Fruit fly (Drosophila melanogaster): ENCODE data around the gene Ibf2.
A peak's percentile ranks its signal among the peaks of the same experiment; 100 is the strongest.

Gene Ibf2

DNA sequence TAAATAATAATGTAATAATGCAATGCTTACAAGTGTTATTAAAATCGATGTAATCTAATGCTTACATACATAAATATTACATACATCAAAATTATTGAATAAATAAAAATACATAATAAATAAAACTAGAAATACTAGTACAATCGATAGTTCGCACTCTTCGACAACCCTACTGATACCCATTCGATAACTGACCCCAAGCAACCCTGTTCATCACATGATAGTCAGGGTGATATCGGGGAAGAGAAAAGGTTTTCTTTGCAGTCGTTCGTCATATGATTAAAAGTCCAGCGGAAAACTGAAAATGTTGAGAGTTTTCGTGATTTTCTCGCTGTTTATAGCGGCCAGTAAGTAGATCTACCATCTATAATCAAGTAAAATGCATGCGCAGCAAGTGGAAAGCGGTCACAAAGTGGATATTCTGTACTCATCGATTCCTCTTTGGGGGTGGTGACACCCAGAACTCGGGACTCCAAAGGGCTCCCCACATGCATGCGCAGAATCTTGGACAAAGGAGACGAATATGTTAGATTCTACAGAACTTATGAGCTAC is 2.2 kb upstream of the Ibf2 start, which contains the start of gene ATP6AP2:
ATP6AP2 (plus strand) TSS at position 218 of the 553 bp plus-strand sequence.
- peak; percentile 76 for TF ChIP-seq Eip78C (GFP tag)
- no peak for TF ChIP-seq achi (GFP tag; optimal IDR thresholded peaks at IDR 0.05)
- TF ChIP-seq fkh (GFP tag; optimal IDR thresholded peaks at IDR 0.05), result no peak
- TF ChIP-seq esn (GFP tag; optimal IDR thresholded peaks at IDR 0.05), result peak; percentile 59
- peak; percentile 35 for TF ChIP-seq lz (GFP tag; optimal IDR thresholded peaks at IDR 0.05)
- TF ChIP-seq CG9139 (GFP tag; optimal IDR thresholded peaks at IDR 0.05), result no peak
- TF ChIP-seq cyc (GFP tag; optimal IDR thresholded peaks at IDR 0.05), result peak; percentile 35
- no peak for TF ChIP-seq Ets96B (tag; optimal IDR thresholded peaks at IDR 0.05)
- TF ChIP-seq Ets21C (GFP tag; optimal IDR thresholded peaks at IDR 0.05), result no peak
- peak; percentile 58 for TF ChIP-seq CG3032 (tag; optimal IDR thresholded peaks at IDR 0.05)
- TF ChIP-seq fd85E (GFP tag; optimal IDR thresholded peaks at IDR 0.05), result no peak
- TF ChIP-seq CG31627 (GFP tag; optimal IDR thresholded peaks at IDR 0.05), result peak; percentile 38

DNA sequence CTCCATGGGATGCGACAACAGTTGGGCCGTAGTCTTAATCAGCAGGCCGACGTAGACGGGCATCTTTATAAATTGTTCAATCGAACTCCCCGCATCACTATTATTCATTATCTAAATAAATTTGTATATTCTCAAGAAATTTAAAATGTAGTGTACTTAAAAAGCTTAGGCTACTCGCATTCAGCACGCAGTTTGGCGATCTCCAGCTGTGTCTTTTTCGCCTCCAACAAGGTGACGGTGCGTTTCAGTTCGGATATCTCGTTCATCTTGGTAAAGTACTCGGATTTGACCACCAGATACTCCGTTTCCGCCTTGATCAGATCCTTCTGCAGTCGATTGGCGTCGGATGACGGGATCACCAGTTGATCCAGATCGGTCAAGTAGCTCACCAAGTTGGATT is 685 bp downstream of the Ibf2 start, which contains the start of gene CG16736:
CG16736 (minus strand) TSS at position 101 of the 400 bp plus-strand sequence.
- TF ChIP-seq CG8319 (GFP tag; optimal IDR thresholded peaks at IDR 0.05) (no peak), dsx (GFP tag; optimal IDR thresholded peaks at IDR 0.05; ENCODE audit: poor library complexity, severe bottlenecking) (no peak)

DNA sequence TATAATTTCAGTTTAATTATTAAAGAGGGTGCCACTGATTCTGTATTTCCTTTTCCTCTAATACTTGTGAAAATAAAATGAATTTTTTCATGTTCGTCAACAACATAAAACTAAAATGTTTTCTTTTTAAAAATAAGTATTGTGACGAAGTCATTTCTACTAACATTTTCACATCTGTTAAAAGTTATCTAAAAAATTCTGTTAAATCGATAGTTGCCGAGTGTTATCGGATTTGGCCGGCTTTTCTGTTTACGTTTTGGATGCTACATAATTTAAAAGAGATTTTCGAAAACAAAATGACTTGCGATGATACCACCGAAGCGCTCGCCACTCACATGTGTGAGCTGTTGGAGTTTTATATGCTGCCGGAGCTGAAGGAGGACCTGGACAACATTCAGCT is 3.5 kb downstream of the Ibf2 start, which contains the start of gene CG16734:
CG16734 (plus strand) TSS at position 255 of the 400 bp plus-strand sequence.
- TF ChIP-seq Sox14 (GFP tag; optimal IDR thresholded peaks at IDR 0.05), result no peak
- TF ChIP-seq CG6276 (GFP tag; optimal IDR thresholded peaks at IDR 0.05), result no peak
- TF ChIP-seq OdsH (GFP tag; optimal IDR thresholded peaks at IDR 0.05), result no peak
- no peak for TF ChIP-seq ss (GFP tag; optimal IDR thresholded peaks at IDR 0.05)
- no peak for TF ChIP-seq svp (GFP tag)
- no peak for TF ChIP-seq CG6808 (GFP tag; optimal IDR thresholded peaks at IDR 0.05)
- TF ChIP-seq lz (GFP tag; optimal IDR thresholded peaks at IDR 0.05), result no peak
- no peak for TF ChIP-seq Hr4 (GFP tag; optimal IDR thresholded peaks at IDR 0.05)
- TF ChIP-seq CG8119 (GFP tag; IDR thresholded peaks at IDR 0.05), result no peak
- no peak for TF ChIP-seq CG32006 (GFP tag; optimal IDR thresholded peaks at IDR 0.05)
- no peak for TF ChIP-seq CG10631 (GFP tag; optimal IDR thresholded peaks at IDR 0.05)
- TF ChIP-seq CG10669 (GFP tag; optimal IDR thresholded peaks at IDR 0.05), result no peak
- TF ChIP-seq CG6854 (GFP tag; optimal IDR thresholded peaks at IDR 0.05), result no peak
- no peak for TF ChIP-seq Eip78C (GFP tag)
- TF ChIP-seq spab (GFP tag; optimal IDR thresholded peaks at IDR 0.05), result no peak
- TF ChIP-seq CG3919 (GFP tag; optimal IDR thresholded peaks at IDR 0.05), result no peak
- TF ChIP-seq Hr39 (GFP tag; optimal IDR thresholded peaks at IDR 0.05), result no peak
- no peak for TF ChIP-seq CG6163 (GFP tag; IDR thresholded peaks at IDR 0.05)
- no peak for TF ChIP-seq CG6792 (GFP tag; optimal IDR thresholded peaks at IDR 0.05)
- TF ChIP-seq vri (GFP tag; optimal IDR thresholded peaks at IDR 0.05), result no peak

DNA sequence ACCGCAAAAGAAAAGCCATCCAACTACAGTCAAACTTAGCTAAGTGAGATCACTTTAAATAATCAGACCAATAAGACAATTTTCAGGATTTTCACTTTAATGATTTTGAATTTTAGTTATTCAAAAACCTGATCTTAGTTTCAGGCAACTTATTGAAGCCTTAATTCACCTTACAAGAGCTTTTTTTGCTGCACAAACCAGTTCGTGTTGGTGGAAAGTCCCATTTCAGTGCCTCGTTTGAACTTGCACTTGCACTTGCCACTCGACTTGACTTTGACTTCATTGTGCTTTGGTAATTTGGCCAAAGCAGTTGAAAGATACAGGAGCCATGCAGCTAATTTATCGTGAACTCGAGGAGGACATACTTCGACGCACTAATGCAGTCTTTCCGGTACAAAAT is 6.8 kb downstream of the Ibf2 start, which contains the start of gene St2:
St2 (plus strand) TSS at position 301 of the 400 bp plus-strand sequence.
- no peak for TF ChIP-seq CG6792 (GFP tag; optimal IDR thresholded peaks at IDR 0.05)
- no peak for TF ChIP-seq fkh (GFP tag; optimal IDR thresholded peaks at IDR 0.05)
- peak; percentile 43 for TF ChIP-seq Eip78C (GFP tag)

DNA sequence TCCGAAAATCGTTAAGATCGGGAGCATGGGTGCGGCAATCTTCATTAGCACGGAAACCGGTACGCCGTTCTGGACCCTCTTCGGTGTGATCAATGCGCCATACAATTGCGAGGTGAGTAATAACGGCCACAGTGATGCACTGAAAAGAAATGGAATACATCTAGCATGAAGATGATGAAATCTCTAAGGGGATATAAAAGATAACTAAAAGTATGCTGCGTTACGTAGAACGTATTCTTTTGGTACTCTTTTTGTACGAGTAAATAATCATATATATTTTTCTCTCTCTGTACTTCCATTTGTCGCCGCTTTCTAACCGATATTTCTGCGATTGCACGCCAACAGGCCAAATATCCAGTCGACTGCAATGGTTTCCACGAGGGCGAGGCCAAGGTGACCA is 7.4 kb downstream of the Ibf2 start:
- TF ChIP-seq Met (GFP tag; optimal IDR thresholded peaks at IDR 0.05), result peak; percentile 95
- peak; percentile 79 for TF ChIP-seq dac (GFP tag; optimal IDR thresholded peaks at IDR 0.05)
- peak; percentile 72 for TF ChIP-seq CG7368 (GFP tag; optimal IDR thresholded peaks at IDR 0.05)
- no peak for TF ChIP-seq fd59A (GFP tag; optimal IDR thresholded peaks at IDR 0.05)
- peak; percentile 93; the same call in 2 of the 3 replicates for TF ChIP-seq eg (GFP tag; IDR thresholded peaks at IDR 0.05)
- peak; percentile 88 for TF ChIP-seq acj6 (GFP tag; optimal IDR thresholded peaks at IDR 0.05)
- TF ChIP-seq CG16779 (tag; optimal IDR thresholded peaks at IDR 0.05), result no peak
- TF ChIP-seq Ets96B (tag; optimal IDR thresholded peaks at IDR 0.05), result peak; percentile 67
- TF ChIP-seq OdsH (GFP tag; optimal IDR thresholded peaks at IDR 0.05), result peak; percentile 86
- peak; percentile 89 for TF ChIP-seq Eip75B (GFP tag; optimal IDR thresholded peaks at IDR 0.05)
- peak; percentile 51 to 73 for TF ChIP-seq salr (GFP tag; optimal IDR thresholded peaks at IDR 0.05)
- TF ChIP-seq Gug (GFP tag; IDR thresholded peaks at IDR 0.05), result peak; percentile 76
- TF ChIP-seq spab (GFP tag; optimal IDR thresholded peaks at IDR 0.05), result no peak
- peak; percentile 94 for TF ChIP-seq CG31627 (GFP tag; optimal IDR thresholded peaks at IDR 0.05)
- TF ChIP-seq achi (GFP tag; optimal IDR thresholded peaks at IDR 0.05), result peak; percentile 88
- peak; percentile 94 for TF ChIP-seq Hr39 (GFP tag; optimal IDR thresholded peaks at IDR 0.05)
- TF ChIP-seq esn (GFP tag; optimal IDR thresholded peaks at IDR 0.05), result peak; percentile 94
- TF ChIP-seq CG11294 (GFP tag; IDR thresholded peaks at IDR 0.05), result peak; percentile 76
- peak; percentile 84 for TF ChIP-seq net (GFP tag; optimal IDR thresholded peaks at IDR 0.05)
